Fruit fly (Drosophila melanogaster) whole organism, embryonic: ENCODE measurements around the gene beat-Ib.
A peak's percentile ranks its signal among the peaks of the same experiment; 100 is the strongest.

ENCODE experiments used
- Adf1 ChIP-seq: fragments of 200-800 bp; sonication (Bioruptor generic); IDR thresholded peaks from 2 replicates; pipeline ENCODE4 v1.3.6; 2022; ENCODE audit warnings: missing biosample characterization, missing genetic modification characterization
- Bgb ChIP-seq: fragments of 200-800 bp; sonication (Bioruptor generic); IDR thresholded peaks from 2 replicates; pipeline ENCODE4 v1.3.6; 2022; ENCODE audit warnings: missing biosample characterization, missing genetic modification characterization; ENCODE audit not compliant: partially characterized antibody
- Blimp-1 ChIP-seq: fragments of 200-800 bp; sonication (Bioruptor generic); optimal IDR thresholded peaks from 3 replicates; lab custom pipeline; 2018; ENCODE audit warnings: missing biosample characterization, missing genetic modification characterization, mild to moderate bottlenecking, moderate library complexity, missing genetic modification reagents
- BtbVII ChIP-seq: fragments of 200-800 bp; sonication (Bioruptor generic); optimal IDR thresholded peaks from 3 replicates; lab custom pipeline; 2017; ENCODE audit warnings: missing biosample characterization, mild to moderate bottlenecking, missing genetic modification characterization
- CG10543 ChIP-seq: fragments of 200-800 bp; sonication (Bioruptor generic); optimal IDR thresholded peaks from 3 replicates; lab custom pipeline; 2017; ENCODE audit warnings: missing biosample characterization, mild to moderate bottlenecking, missing genetic modification characterization, moderate library complexity
- CG10565 ChIP-seq: fragments of 200-800 bp; sonication (Bioruptor generic); optimal IDR thresholded peaks from 3 replicates; lab custom pipeline; 2016; ENCODE audit warnings: missing biosample characterization, mild to moderate bottlenecking, missing genetic modification characterization
- CG10654 ChIP-seq: fragments of 200-800 bp; sonication (Bioruptor generic); optimal IDR thresholded peaks from 2 replicates; lab custom pipeline; 2016; ENCODE audit warnings: missing biosample characterization, missing genetic modification characterization
- CG10979 ChIP-seq: fragments of 200-800 bp; sonication (Bioruptor generic); optimal IDR thresholded peaks from 2 replicates; lab custom pipeline; 2018; ENCODE audit warnings: missing biosample characterization, mild to moderate bottlenecking, missing genetic modification characterization, moderate library complexity
- CG12236 ChIP-seq: fragments of 200-800 bp; sonication (Bioruptor generic); optimal IDR thresholded peaks from 2 replicates; lab custom pipeline; 2016; ENCODE audit warnings: missing biosample characterization, missing genetic modification characterization
- CG12744 ChIP-seq: fragments of 200-800 bp; sonication (Bioruptor generic); optimal IDR thresholded peaks from 2 replicates; lab custom pipeline; 2016; ENCODE audit warnings: missing biosample characterization, missing genetic modification characterization
- CG12769 ChIP-seq: fragments of 200-800 bp; sonication (Bioruptor generic); optimal IDR thresholded peaks from 2 replicates; lab custom pipeline; 2019; ENCODE audit warnings: missing biosample characterization, mild to moderate bottlenecking, missing genetic modification characterization, moderate library complexity
- CG13775 ChIP-seq: fragments of 200-800 bp; sonication (Bioruptor generic); optimal IDR thresholded peaks from 3 replicates; lab custom pipeline; 2017; ENCODE audit warnings: missing biosample characterization, mild to moderate bottlenecking, missing genetic modification characterization
- CG16815 ChIP-seq: fragments of 200-800 bp; sonication (Bioruptor generic); optimal IDR thresholded peaks from 3 replicates; lab custom pipeline; 2017; ENCODE audit warnings: missing biosample characterization, mild to moderate bottlenecking, missing genetic modification characterization
- CG17568 ChIP-seq: fragments of 200-800 bp; sonication (Bioruptor generic); optimal IDR thresholded peaks from 2 replicates; lab custom pipeline; 2018; ENCODE audit warnings: missing biosample characterization, mild to moderate bottlenecking, missing genetic modification characterization, moderate library complexity
- CG1832 ChIP-seq: fragments of 200-800 bp; sonication (Bioruptor generic); optimal IDR thresholded peaks from 2 replicates; lab custom pipeline; 2017; ENCODE audit warnings: missing biosample characterization, mild to moderate bottlenecking, missing genetic modification characterization, inconsistent platforms
- CG2202 ChIP-seq: fragments of 200-800 bp; sonication (Bioruptor generic); optimal IDR thresholded peaks from 2 replicates; lab custom pipeline; 2018; ENCODE audit warnings: missing biosample characterization, mild to moderate bottlenecking, missing genetic modification characterization
- CG3281 ChIP-seq: fragments of 200-800 bp; sonication (Bioruptor generic); optimal IDR thresholded peaks from 3 replicates; lab custom pipeline; 2017; ENCODE audit warnings: missing biosample characterization, mild to moderate bottlenecking, missing genetic modification characterization
- CG4424 ChIP-seq: fragments of 200-800 bp; sonication (Bioruptor generic); optimal IDR thresholded peaks from 3 replicates; lab custom pipeline; 2016; ENCODE audit warnings: missing biosample characterization, missing genetic modification characterization
- CG5180 ChIP-seq: fragments of 200-800 bp; sonication (Bioruptor generic); optimal IDR thresholded peaks from 3 replicates; lab custom pipeline; 2017; ENCODE audit warnings: missing biosample characterization, missing genetic modification characterization, mild to moderate bottlenecking, moderate library complexity, missing genetic modification reagents
- CG8478 ChIP-seq: fragments of >200 bp; optimal IDR thresholded peaks from 2 replicates; lab custom pipeline; 2018
- Chrac-16 ChIP-seq: fragments of 200-800 bp; sonication (Bioruptor generic); optimal IDR thresholded peaks from 3 replicates; lab custom pipeline; 2016; ENCODE audit warnings: missing biosample characterization, missing genetic modification characterization
- Dll ChIP-seq: fragments of 200-800 bp; sonication (Bioruptor generic); IDR thresholded peaks from 4 replicates; pipeline ENCODE4 v1.3.6; 2022; ENCODE audit warnings: missing biosample characterization, missing genetic modification characterization; ENCODE audit not compliant: partially characterized antibody
- HLH4C ChIP-seq: fragments of 200-800 bp; sonication (Bioruptor generic); IDR thresholded peaks from 3 replicates; pipeline ENCODE4 v1.3.6; 2022; ENCODE audit warnings: missing biosample characterization, missing genetic modification characterization; ENCODE audit not compliant: partially characterized antibody
- HLHmδ ChIP-seq: fragments of 200-800 bp; sonication (Bioruptor generic); optimal IDR thresholded peaks from 2 replicates; lab custom pipeline; 2018; ENCODE audit warnings: missing biosample characterization, mild to moderate bottlenecking, missing genetic modification characterization, moderate library complexity
- Hey ChIP-seq: fragments of 200-800 bp; sonication (Bioruptor generic); optimal IDR thresholded peaks from 3 replicates; lab custom pipeline; 2018; ENCODE audit warnings: missing biosample characterization, mild to moderate bottlenecking, missing genetic modification characterization
- Hr3 ChIP-seq: fragments of 200-800 bp; sonication (Bioruptor generic); optimal IDR thresholded peaks from 3 replicates; lab custom pipeline; 2016; ENCODE audit warnings: missing biosample characterization, missing genetic modification characterization
- Hr78 ChIP-seq, 2 experiments: fragments of 200-800 bp in 1 of 2; fragments of >200 bp in 1 of 2; sonication (Bioruptor generic) in 1 of 2; optimal IDR thresholded peaks; 2 replicates each; lab custom pipeline; 2017 to 2019; ENCODE audit warnings: missing biosample characterization in 2 of 2, missing genetic modification characterization in 2 of 2, mild to moderate bottlenecking in 1 of 2, moderate library complexity in 1 of 2
- Nf-YC ChIP-seq: fragments of 200-800 bp; optimal IDR thresholded peaks from 3 replicates; lab custom pipeline; 2019; ENCODE audit warnings: missing biosample characterization, mild to moderate bottlenecking, missing genetic modification characterization, moderate library complexity
- Opbp ChIP-seq: fragments of 200-800 bp; sonication (Bioruptor generic); IDR thresholded peaks from 3 replicates; pipeline ENCODE4 v1.3.6; 2022; ENCODE audit warnings: missing biosample characterization, missing genetic modification characterization; ENCODE audit not compliant: partially characterized antibody
- Trl ChIP-seq, 3 experiments: fragments of >200 bp in 2 of 3; fragments of 200-800 bp in 1 of 3; sonication (Bioruptor generic) in 1 of 3; optimal IDR thresholded peaks; 2 replicates in 1 of 3; 3 replicates in 2 of 3; lab custom pipeline; 2016 to 2017; ENCODE audit warnings: missing biosample characterization in 1 of 3, missing genetic modification characterization in 1 of 3
- Vsx1 ChIP-seq: fragments of 200-800 bp; sonication (Bioruptor generic); optimal IDR thresholded peaks from 2 replicates; lab custom pipeline; 2017; ENCODE audit warnings: missing biosample characterization, mild to moderate bottlenecking, missing genetic modification characterization, missing genetic modification reagents
- abd-A ChIP-seq: fragments of 200-800 bp; sonication (Bioruptor generic); optimal IDR thresholded peaks from 3 replicates; lab custom pipeline; 2019; ENCODE audit warnings: missing biosample characterization, mild to moderate bottlenecking, missing genetic modification characterization, moderate library complexity
- cas ChIP-seq: fragments of 200-800 bp; sonication (Bioruptor generic); IDR thresholded peaks from 2 replicates; pipeline ENCODE4 v1.3.6; 2022; ENCODE audit warnings: missing biosample characterization, missing genetic modification characterization
- crol ChIP-seq: fragments of 200-800 bp; sonication (Bioruptor generic); IDR thresholded peaks from 2 replicates; pipeline ENCODE4 v1.3.6; 2022; ENCODE audit warnings: missing biosample characterization, missing genetic modification characterization
- cwo ChIP-seq: fragments of 200-800 bp; sonication (Bioruptor generic); optimal IDR thresholded peaks from 3 replicates; lab custom pipeline; 2017; ENCODE audit warnings: missing biosample characterization, missing genetic modification characterization, mild to moderate bottlenecking, moderate library complexity, missing genetic modification reagents
- ftz-f1 ChIP-seq: fragments of 200-800 bp; sonication (Bioruptor generic); optimal IDR thresholded peaks from 2 replicates; lab custom pipeline; 2016; ENCODE audit warnings: missing biosample characterization, missing genetic modification characterization
- grn ChIP-seq: fragments of 200-800 bp; sonication (Bioruptor generic); optimal IDR thresholded peaks from 3 replicates; lab custom pipeline; 2017; ENCODE audit warnings: missing biosample characterization, missing genetic modification characterization
- ind ChIP-seq: fragments of 200-800 bp; sonication (Bioruptor generic); optimal IDR thresholded peaks from 3 replicates; lab custom pipeline; 2016; ENCODE audit warnings: missing biosample characterization, missing genetic modification characterization
- kah ChIP-seq: fragments of 200-800 bp; sonication (Bioruptor generic); optimal IDR thresholded peaks from 2 replicates; lab custom pipeline; 2018; ENCODE audit warnings: missing biosample characterization, mild to moderate bottlenecking, missing genetic modification characterization
- lov ChIP-seq, 2 experiments: fragments of 200-800 bp in 1 of 2; fragments of >200 bp in 1 of 2; sonication (Bioruptor generic) in 1 of 2; IDR thresholded peaks in 1 of 2; optimal IDR thresholded peaks in 1 of 2; 2 replicates in 1 of 2; 3 replicates in 1 of 2; pipeline versions ENCODE4 v1.3.6 to Lab custom; 2017 to 2022; ENCODE audit warnings: missing biosample characterization in 1 of 2, missing genetic modification characterization in 1 of 2
- nom ChIP-seq: fragments of 200-800 bp; sonication (Bioruptor generic); optimal IDR thresholded peaks from 2 replicates; lab custom pipeline; 2017; ENCODE audit warnings: missing biosample characterization, missing genetic modification characterization, mild to moderate bottlenecking, moderate library complexity, missing genetic modification reagents
- otp ChIP-seq: fragments of 200-800 bp; sonication (Bioruptor generic); IDR thresholded peaks from 3 replicates; pipeline ENCODE4, ENCODE4 v1.3.6; 2022; ENCODE audit warnings: missing biosample characterization, missing genetic modification characterization
- rib ChIP-seq: fragments of 200-800 bp; sonication (Bioruptor generic); IDR thresholded peaks from 2 replicates; pipeline ENCODE4 v1.3.6; 2022; ENCODE audit warnings: missing biosample characterization, missing genetic modification characterization
- sens-2 ChIP-seq: fragments of 200-800 bp; sonication (Bioruptor generic); IDR thresholded peaks from 2 replicates; pipeline ENCODE4 v1.3.6; 2022; ENCODE audit warnings: missing biosample characterization, missing genetic modification characterization
- sisA ChIP-seq: fragments of 200-800 bp; sonication (Bioruptor generic); IDR thresholded peaks from 2 replicates; pipeline ENCODE4 v1.3.6; 2022; ENCODE audit warnings: missing biosample characterization, missing genetic modification characterization
- sr ChIP-seq: fragments of 200-800 bp; sonication (Bioruptor generic); IDR thresholded peaks from 3 replicates; pipeline ENCODE4 v1.3.6; 2022; ENCODE audit warnings: missing biosample characterization, missing genetic modification characterization
- unpg ChIP-seq: fragments of 200-800 bp; sonication (Bioruptor generic); optimal IDR thresholded peaks from 3 replicates; lab custom pipeline; 2018; ENCODE audit warnings: missing biosample characterization, mild to moderate bottlenecking, missing genetic modification characterization, moderate library complexity
- vvl ChIP-seq: fragments of 200-800 bp; sonication (Bioruptor generic); IDR thresholded peaks from 2 replicates; pipeline ENCODE4 v1.3.6; 2022; ENCODE audit warnings: missing biosample characterization, missing genetic modification characterization
- zen2 ChIP-seq: fragments of 200-800 bp; sonication (Bioruptor generic); IDR thresholded peaks from 3 replicates; pipeline ENCODE4 v1.3.6; 2022; ENCODE audit warnings: missing biosample characterization, missing genetic modification characterization; ENCODE audit not compliant: partially characterized antibody

Gene beat-Ib

DNA sequence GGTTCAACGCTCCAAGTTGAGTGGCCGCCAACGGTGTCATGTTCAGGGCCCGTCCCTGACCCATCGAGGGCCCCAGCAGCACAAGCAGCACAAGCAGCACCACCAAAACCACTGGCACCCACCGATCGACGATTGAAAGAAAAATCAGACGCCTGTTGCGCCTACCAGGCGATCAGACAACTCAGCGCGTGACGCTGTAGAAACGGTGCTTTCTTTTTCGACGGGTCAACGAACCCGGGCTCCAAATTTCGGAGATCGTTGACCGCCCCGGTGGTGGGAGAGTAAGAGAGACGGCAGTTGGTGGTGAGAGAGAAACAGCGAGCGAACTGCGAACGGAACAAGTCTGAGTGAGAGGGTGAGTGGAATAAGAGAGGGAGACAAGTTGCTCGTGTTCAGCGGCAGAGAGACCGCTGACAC, 50.6 kb downstream of the beat-Ib start (continued):
- TF ChIP-seq CG5180, result no peak
- peak; percentile 52 for TF ChIP-seq HLHmδ (GFP tag; lab: Kevin White, UChicago)
- TF ChIP-seq grn (GFP tag; lab: Kevin White, UChicago), result no peak
- TF ChIP-seq Chrac-16 (GFP tag; lab: Kevin White, UChicago), result no peak
- TF ChIP-seq cwo, result peak; percentile 95
- no peak for TF ChIP-seq sisA (GFP tag; lab: Robert Waterston, UW)
- TF ChIP-seq Adf1 (GFP tag; lab: Robert Waterston, UW), result peak; percentile 3; the same call in 1 of the 2 replicates
- TF ChIP-seq sr (GFP tag; lab: Robert Waterston, UW), result peak; percentile 49; the same call in 1 of the 3 replicates
- peak; percentile 78 for TF ChIP-seq CG12769 (tag; lab: Kevin White, UChicago)
- TF ChIP-seq kah, result peak; percentile 98
- TF ChIP-seq ftz-f1 (GFP tag; lab: Kevin White, UChicago), result peak; percentile 100
- TF ChIP-seq rib, result peak; percentile 8; the same call in 1 of the 2 replicates
- 0 out of 3 replicates have a peak, but pooled peaks have one; percentile 44 for TF ChIP-seq Opbp (GFP tag; lab: Robert Waterston, UW)
- no peak for TF ChIP-seq CG4424
- peak; percentile 57; the same call in 1 of the 3 replicates for TF ChIP-seq zen2 (GFP tag; lab: Robert Waterston, UW)
- TF ChIP-seq CG1832 (GFP tag; lab: Kevin White, UChicago), result peak; percentile 92
- peak; percentile 91 for TF ChIP-seq crol
- no peak for TF ChIP-seq Vsx1 (GFP tag; lab: Kevin White, UChicago)
- TF ChIP-seq ind (GFP tag; lab: Kevin White, UChicago), result no peak
- TF ChIP-seq CG10979 (tag; lab: Kevin White, UChicago), result no peak
- peak; percentile 68; the same call in 1 of the 2 replicates for TF ChIP-seq Bgb
- no peak for TF ChIP-seq Hr3 (GFP tag; lab: Kevin White, UChicago)
- peak in 1 of 2 experiments; percentile 99 for TF ChIP-seq Hr78 (GFP tag; optimal IDR thresholded peaks at IDR 0.05; lab: Kevin White, UChicago)
- TF ChIP-seq Trl (optimal IDR thresholded peaks at IDR 0.05; lab: Kevin White, UChicago), result peak; percentile 89 to 95
- TF ChIP-seq Trl (GFP tag; optimal IDR thresholded peaks at IDR 0.05; lab: Kevin White, UChicago), result no peak
- peak; percentile 32; the same call in 1 of the 4 replicates for TF ChIP-seq Dll (GFP tag; lab: Robert Waterston, UW)
- TF ChIP-seq HLH4C (GFP tag; lab: Robert Waterston, UW), result 0 out of 3 replicates have a peak, but pooled peaks have one; percentile 5
- peak; percentile 79 for TF ChIP-seq CG10543 (GFP tag; lab: Kevin White, UChicago)
- TF ChIP-seq abd-A (tag; lab: Kevin White, UChicago), result peak; percentile 80
- no peak for TF ChIP-seq Hey
- no peak for TF ChIP-seq CG17568 (GFP tag; lab: Kevin White, UChicago)
- peak; percentile 90 for TF ChIP-seq Blimp-1
- TF ChIP-seq CG10565 (GFP tag; lab: Kevin White, UChicago), result no peak
- TF ChIP-seq BtbVII, result no peak
- TF ChIP-seq CG16815, result no peak

dm6 chr2L:15910937-15911590, 51.2 kb downstream of the beat-Ib start:
- peak; percentile 85 for TF ChIP-seq Nf-YC (tag; lab: Kevin White, UChicago)
- peak; percentile 94 for TF ChIP-seq CG2202 (tag; lab: Kevin White, UChicago)
- peak; percentile 78 for TF ChIP-seq nom (GFP tag; lab: Kevin White, UChicago)
- no peak for TF ChIP-seq CG8478
- TF ChIP-seq sens-2 (GFP tag; lab: Robert Waterston, UW), result peak; percentile 87
- TF ChIP-seq vvl (GFP tag; lab: Robert Waterston, UW), result peak; percentile 97
- peak; percentile 95 for TF ChIP-seq otp
- no peak for TF ChIP-seq lov (optimal IDR thresholded peaks at IDR 0.05; lab: Kevin White, UChicago)
- peak; percentile 87; the same call in 2 of the 3 replicates for TF ChIP-seq lov (GFP tag; IDR thresholded peaks at IDR 0.05; lab: Robert Waterston, UW)
- peak; percentile 95 for TF ChIP-seq CG12744
- TF ChIP-seq CG3281 (GFP tag; lab: Kevin White, UChicago), result peak; percentile 92
- TF ChIP-seq cas (GFP tag; lab: Robert Waterston, UW), result peak; percentile 80
- TF ChIP-seq CG12236 (GFP tag; lab: Kevin White, UChicago), result peak; percentile 91
- peak; percentile 90 for TF ChIP-seq CG13775 (GFP tag; lab: Kevin White, UChicago)
- TF ChIP-seq unpg (GFP tag; lab: Kevin White, UChicago), result peak; percentile 98
- peak; percentile 92 for TF ChIP-seq CG10654
